Fruit fly (Drosophila melanogaster): ENCODE data around the gene klar.

Gene klar

DNA sequence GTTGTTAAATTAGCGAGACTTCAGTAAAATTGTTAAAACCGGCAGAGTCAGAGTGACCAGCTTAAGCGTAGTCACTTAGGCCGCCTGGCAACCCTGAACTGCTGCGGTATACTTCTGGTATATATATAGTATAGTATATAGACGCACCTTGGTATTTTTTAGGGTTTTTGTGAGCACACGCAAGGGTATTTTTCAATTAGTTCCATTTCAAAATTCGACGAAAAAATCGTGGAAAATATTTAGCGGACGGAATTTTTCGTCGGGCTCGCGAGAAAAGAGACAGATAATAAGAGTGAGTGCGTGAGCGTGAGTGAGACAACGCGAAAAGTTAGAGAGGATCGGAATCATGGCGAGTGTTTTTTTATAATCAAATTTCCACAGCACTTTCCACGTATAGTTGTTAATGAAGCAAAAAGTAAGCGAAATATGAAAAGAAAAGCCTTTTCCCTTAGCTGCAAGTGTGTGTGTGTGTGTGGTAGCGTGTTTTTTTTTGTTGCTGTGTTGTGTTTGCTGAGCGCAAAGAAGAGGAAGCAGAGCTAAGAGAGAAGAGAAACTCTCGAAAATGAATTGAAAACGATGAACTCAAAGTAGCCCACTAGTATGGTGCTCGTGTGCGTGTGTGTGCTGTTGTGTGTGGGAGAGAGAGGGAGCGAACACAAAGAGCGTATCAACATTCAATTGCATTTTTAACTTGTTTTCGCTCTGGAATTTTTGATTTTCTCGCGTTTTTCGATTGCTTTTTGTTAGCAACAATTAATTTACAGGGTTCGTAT lies 2.6 kb upstream of the klar start, which contains the start of the genes Cypl and Hipk (continued):
- TF ChIP-seq CG11762 (GFP tag; optimal IDR thresholded peaks at IDR 0.05; ENCODE audit: insufficient read depth): no peak
- no peak for TF ChIP-seq Blimp-1 (GFP tag; optimal IDR thresholded peaks at IDR 0.05)
- peak; percentile 72 for TF ChIP-seq Lpt (GFP tag; optimal IDR thresholded peaks at IDR 0.05)
- no peak for TF ChIP-seq dac (GFP tag; optimal IDR thresholded peaks at IDR 0.05)
- TF ChIP-seq CG4318 (GFP tag; optimal IDR thresholded peaks at IDR 0.05): no peak
- peak; percentile 54 for TF ChIP-seq esn (GFP tag; optimal IDR thresholded peaks at IDR 0.05)
- no peak for TF ChIP-seq Hr39 (GFP tag; optimal IDR thresholded peaks at IDR 0.05)
- peak; percentile 96 for TF ChIP-seq fkh (GFP tag; optimal IDR thresholded peaks at IDR 0.05)
- TF ChIP-seq fd85E (GFP tag; optimal IDR thresholded peaks at IDR 0.05): peak; percentile 57
- no peak; the same call in 1 of the 2 replicates for TF ChIP-seq CG15336 (GFP tag; IDR thresholded peaks at IDR 0.05)
- no peak for TF ChIP-seq CG6792 (GFP tag; optimal IDR thresholded peaks at IDR 0.05)
- TF ChIP-seq spab (GFP tag; optimal IDR thresholded peaks at IDR 0.05): no peak
- TF ChIP-seq CG11902 (GFP tag; optimal IDR thresholded peaks at IDR 0.05): no peak
- TF ChIP-seq CG6808 (GFP tag; optimal IDR thresholded peaks at IDR 0.05): peak; percentile 29
- no peak for TF ChIP-seq CG3032 (tag; optimal IDR thresholded peaks at IDR 0.05)
- peak; percentile 67 for TF ChIP-seq Eip75B (GFP tag; optimal IDR thresholded peaks at IDR 0.05)
- peak; percentile 7 for TF ChIP-seq Hr4 (GFP tag; optimal IDR thresholded peaks at IDR 0.05)
- TF ChIP-seq CG16779 (tag; optimal IDR thresholded peaks at IDR 0.05): peak; percentile 51
- TF ChIP-seq salr (GFP tag; optimal IDR thresholded peaks at IDR 0.05): no peak
- TF ChIP-seq CG32006 (GFP tag; optimal IDR thresholded peaks at IDR 0.05): peak; percentile 6
- TF ChIP-seq CG3919 (GFP tag; optimal IDR thresholded peaks at IDR 0.05): peak; percentile 46
- no peak for TF ChIP-seq Ets96B (tag; optimal IDR thresholded peaks at IDR 0.05)
- TF ChIP-seq Sox15 (GFP tag; optimal IDR thresholded peaks at IDR 0.05): no peak

dm6 chr3L:540089-540407 lies 366 bp downstream of the klar start:
- TF ChIP-seq Hr38 (GFP tag; optimal IDR thresholded peaks at IDR 0.05) (no peak), CG6163 (GFP tag; IDR thresholded peaks at IDR 0.05) (no peak), Ets96B (tag; optimal IDR thresholded peaks at IDR 0.05) (no peak), CG6808 (GFP tag; optimal IDR thresholded peaks at IDR 0.05) (peak; percentile 69), ss (GFP tag; optimal IDR thresholded peaks at IDR 0.05) (peak; percentile 60 to 77), dac (GFP tag; optimal IDR thresholded peaks at IDR 0.05) (no peak), Gug (GFP tag; IDR thresholded peaks at IDR 0.05) (no peak), CG8319 (GFP tag; optimal IDR thresholded peaks at IDR 0.05) (no peak), CG9139 (GFP tag; optimal IDR thresholded peaks at IDR 0.05) (peak; percentile 37), CG6276 (GFP tag; optimal IDR thresholded peaks at IDR 0.05) (peak; percentile 49), Blimp-1 (GFP tag; optimal IDR thresholded peaks at IDR 0.05) (peak; percentile 5), CG15336 (GFP tag; IDR thresholded peaks at IDR 0.05) (no peak)

DNA sequence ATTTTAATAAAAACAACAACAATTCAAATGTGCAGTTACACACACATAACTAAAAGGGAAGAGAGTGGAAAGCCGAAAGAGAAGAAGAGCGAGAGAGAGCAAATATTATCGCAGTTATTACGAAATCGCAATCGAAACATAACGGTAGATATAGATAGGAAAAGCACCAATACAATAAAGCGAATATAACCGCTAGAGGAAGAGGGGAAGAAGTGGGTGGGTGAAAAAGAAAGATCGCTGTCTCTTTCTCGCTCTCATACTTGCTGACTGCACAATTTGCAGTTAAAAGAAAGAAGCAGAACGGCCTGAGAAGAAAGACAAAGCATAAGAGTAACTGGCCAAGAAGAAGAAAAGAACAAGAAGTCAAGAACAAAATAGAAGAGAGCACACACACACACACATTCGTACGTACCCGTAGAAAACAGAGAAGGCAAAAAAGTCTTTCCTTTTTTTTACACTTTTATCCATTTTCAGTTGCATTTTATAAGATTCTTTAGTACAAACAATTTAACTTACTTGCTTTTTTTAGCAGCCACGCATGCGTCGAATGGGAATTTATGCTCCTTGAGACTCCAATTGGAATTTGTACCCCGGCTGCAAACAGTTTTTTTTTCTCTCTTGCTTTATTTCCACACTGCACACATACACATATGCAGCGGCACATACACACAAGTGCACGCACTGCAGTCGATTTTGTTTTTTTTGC lies 878 bp downstream of the klar start:
- TF ChIP-seq ss (GFP tag; optimal IDR thresholded peaks at IDR 0.05): peak; percentile 86 to 88
- peak; percentile 89 for TF ChIP-seq CG6808 (GFP tag; optimal IDR thresholded peaks at IDR 0.05)
- peak; percentile 80 for TF ChIP-seq CG6276 (GFP tag; optimal IDR thresholded peaks at IDR 0.05)
- TF ChIP-seq CG31627 (GFP tag; optimal IDR thresholded peaks at IDR 0.05): no peak
- TF ChIP-seq eg (GFP tag; IDR thresholded peaks at IDR 0.05): peak; percentile 43; the same call in 1 of the 3 replicates
- peak; percentile 53 for TF ChIP-seq spab (GFP tag; optimal IDR thresholded peaks at IDR 0.05)
- TF ChIP-seq CG15336 (GFP tag; IDR thresholded peaks at IDR 0.05): peak; percentile 41; the same call in 1 of the 2 replicates
- 0 out of 2 replicates have a peak, but pooled peaks have one; percentile 27 for TF ChIP-seq CG11294 (GFP tag; IDR thresholded peaks at IDR 0.05)
- TF ChIP-seq net (GFP tag; optimal IDR thresholded peaks at IDR 0.05): peak; percentile 45
- no peak for TF ChIP-seq Sox15 (GFP tag; optimal IDR thresholded peaks at IDR 0.05)
- TF ChIP-seq CG11762 (GFP tag; optimal IDR thresholded peaks at IDR 0.05; ENCODE audit: insufficient read depth): peak; percentile 28
- TF ChIP-seq Ets21C (GFP tag; optimal IDR thresholded peaks at IDR 0.05): no peak
- peak; percentile 80 for TF ChIP-seq vri (GFP tag; optimal IDR thresholded peaks at IDR 0.05)
- peak; percentile 58 for TF ChIP-seq Sox14 (GFP tag; optimal IDR thresholded peaks at IDR 0.05)
- TF ChIP-seq fkh (GFP tag; optimal IDR thresholded peaks at IDR 0.05): no peak
- peak; percentile 88 for TF ChIP-seq Eip78C (GFP tag)
- TF ChIP-seq dac (GFP tag; optimal IDR thresholded peaks at IDR 0.05): no peak
- peak; percentile 22 for TF ChIP-seq Lpt (GFP tag; optimal IDR thresholded peaks at IDR 0.05)
- TF ChIP-seq CG8119 (GFP tag; IDR thresholded peaks at IDR 0.05): peak; percentile 57
- TF ChIP-seq CG1621 (tag; optimal IDR thresholded peaks at IDR 0.05): peak; percentile 51
- no peak for TF ChIP-seq acj6 (GFP tag; optimal IDR thresholded peaks at IDR 0.05)
- TF ChIP-seq CG6163 (GFP tag; IDR thresholded peaks at IDR 0.05): peak; percentile 49; the same call in 2 of the 3 replicates
- TF ChIP-seq Ets96B (tag; optimal IDR thresholded peaks at IDR 0.05): peak; percentile 22
- TF ChIP-seq salr (GFP tag; optimal IDR thresholded peaks at IDR 0.05): peak in 1 of 2 experiments; percentile 33
- TF ChIP-seq CG32006 (GFP tag; optimal IDR thresholded peaks at IDR 0.05): peak; percentile 15
- TF ChIP-seq CG10669 (GFP tag; optimal IDR thresholded peaks at IDR 0.05): peak; percentile 43
- TF ChIP-seq CG9139 (GFP tag; optimal IDR thresholded peaks at IDR 0.05): peak; percentile 79

All from whole organism, prepupa.